Worm (Caenorhabditis elegans) whole organism, dauer: ENCODE results near the gene wht-8.

Source experiments
- unc-62 ChIP-seq: sonication (generic microtip); optimal IDR thresholded peaks from 2 replicates; lab custom pipeline; 2017; ENCODE audit warnings: missing biosample characterization, missing genetic modification reagents, missing genetic modification characterization

The wht-8 gene

ce11 chrIII:11246588-11246987, 28.0 kb downstream of the wht-8 start:
- no peak for TF ChIP-seq unc-62 (GFP tag; lab: Kevin White, UChicago)

ce11 chrIII:11248897-11249296, 30.3 kb downstream of the wht-8 start:
- no peak for TF ChIP-seq unc-62 (GFP tag; lab: Kevin White, UChicago)

- no peak for TF ChIP-seq unc-62 (GFP tag; lab: Kevin White, UChicago)
These were observed 33.3 kb downstream of the wht-8 start, which contains the start of gene Y47D3A.32 for ce11 chrIII:11251718-11252441. Gene Y47D3A.32 (plus strand): TSS chrIII:11252391.

ce11 chrIII:11255072-11255471, 36.5 kb downstream of the wht-8 start:
- TF ChIP-seq unc-62 (GFP tag; lab: Kevin White, UChicago): no peak

ce11 chrIII:11262089-11262488, 43.5 kb downstream of the wht-8 start:
- TF ChIP-seq unc-62 (GFP tag; lab: Kevin White, UChicago): no peak

ce11 chrIII:11267372-11267771, 48.8 kb downstream of the wht-8 start:
- no peak for TF ChIP-seq unc-62 (GFP tag; lab: Kevin White, UChicago)

ce11 chrIII:11268532-11268931, 49.9 kb downstream of the wht-8 start:
- no peak for TF ChIP-seq unc-62 (GFP tag; lab: Kevin White, UChicago)

ce11 chrIII:11269206-11269605, 50.6 kb downstream of the wht-8 start:
- no peak for TF ChIP-seq unc-62 (GFP tag; lab: Kevin White, UChicago)

ce11 chrIII:11270795-11271194, 52.2 kb downstream of the wht-8 start, which contains the start of gene obr-1:
Gene obr-1 (minus strand): TSS chrIII:11270895.
- no peak for TF ChIP-seq unc-62 (GFP tag; lab: Kevin White, UChicago)
